Worm (Caenorhabditis elegans) whole organism, L2 larva: ENCODE measurements around the gene moc-5.

Experiments used
- R02D3.7 ChIP-seq: fragments of 150-350 bp; optimal IDR thresholded peaks from 2 replicates; lab custom pipeline; 2014; ENCODE audit warnings: missing biosample characterization, missing genetic modification characterization
- ama-1 ChIP-seq: fragments of 150-350 bp; optimal IDR thresholded peaks from 2 replicates; lab custom pipeline; 2018; ENCODE audit warnings: inconsistent platforms
- crh-2 ChIP-seq: sonication (generic microtip); optimal IDR thresholded peaks from 2 replicates; lab custom pipeline; 2017; ENCODE audit warnings: missing biosample characterization, missing genetic modification characterization
- elt-1 ChIP-seq: fragments of 150-350 bp; optimal IDR thresholded peaks from 2 replicates; lab custom pipeline; 2014; ENCODE audit warnings: missing biosample characterization, missing genetic modification characterization
- lin-39 ChIP-seq: fragments of 150-350 bp; optimal IDR thresholded peaks from 2 replicates; lab custom pipeline; 2014; ENCODE audit warnings: missing biosample characterization, missing genetic modification reagents, missing genetic modification characterization
- mdl-1 ChIP-seq, 2 experiments: fragments of 150-350 bp in 1 of 2; sonication (generic microtip) in 1 of 2; optimal IDR thresholded peaks; 2 replicates each; lab custom pipeline; 2017; ENCODE audit warnings: missing biosample characterization in 2 of 2, missing genetic modification characterization in 2 of 2
- nhr-23 ChIP-seq: fragments of 150-350 bp; optimal IDR thresholded peaks from 2 replicates; lab custom pipeline; 2014; ENCODE audit warnings: missing biosample characterization, missing genetic modification reagents, missing genetic modification characterization
- snpc-4 ChIP-seq: fragments of 150-350 bp; optimal IDR thresholded peaks from 2 replicates; lab custom pipeline; 2014; ENCODE audit warnings: missing biosample characterization, missing genetic modification characterization
- ztf-4 ChIP-seq: fragments of 150-350 bp; optimal IDR thresholded peaks from 2 replicates; lab custom pipeline; 2014; ENCODE audit warnings: missing biosample characterization, missing genetic modification characterization

DNA sequence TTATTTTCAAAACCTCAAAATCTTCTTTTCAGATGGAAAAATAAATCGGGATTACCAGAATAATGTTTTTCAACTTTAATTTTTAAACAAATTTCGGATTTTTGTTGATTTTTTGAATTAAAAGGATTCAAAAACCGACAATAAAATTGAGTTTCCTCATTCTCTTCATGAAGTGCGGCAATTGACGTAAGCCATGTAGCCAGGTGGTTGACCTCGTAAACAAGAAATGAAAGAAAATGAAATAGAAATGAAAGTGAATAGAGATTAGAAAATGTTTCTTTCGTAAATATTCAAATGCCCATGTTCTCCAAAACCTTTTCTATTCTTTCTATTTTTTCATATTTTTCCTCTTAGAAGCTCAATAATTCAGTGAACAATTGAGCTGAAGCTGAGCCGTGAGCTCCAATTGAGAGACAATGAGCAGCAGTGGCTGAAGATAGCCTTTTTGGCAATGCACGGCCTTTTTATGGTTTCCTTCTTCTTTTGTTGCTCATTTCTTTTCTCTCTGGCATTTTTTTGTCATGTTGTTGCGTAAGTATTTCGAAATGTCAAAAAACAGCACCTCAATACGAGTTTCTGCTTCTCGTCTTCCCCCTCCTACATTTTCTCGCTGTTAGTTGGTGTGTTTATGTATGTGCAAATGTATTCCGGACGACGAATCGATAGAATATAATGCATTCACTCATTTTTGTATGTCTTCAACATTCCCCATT is 16.0 kb downstream of the moc-5 start:
- TF ChIP-seq ama-1 (lab: Kevin White, UChicago) = no peak
- no peak for TF ChIP-seq mdl-1 (tag; optimal IDR thresholded peaks at IDR 0.05; lab: Kevin White, UChicago)
- TF ChIP-seq R02D3.7 (tag; lab: Kevin White, UChicago) = no peak
- no peak for TF ChIP-seq crh-2
- no peak for TF ChIP-seq nhr-23 (tag; lab: Kevin White, UChicago)
- TF ChIP-seq snpc-4 = no peak
- TF ChIP-seq elt-1 = no peak
- no peak for TF ChIP-seq lin-39 (tag; lab: Kevin White, UChicago)
- TF ChIP-seq ztf-4 (tag; lab: Kevin White, UChicago) = no peak
